Fruit fly (Drosophila melanogaster) whole organism, embryonic: ENCODE data around the gene Pgant35A.

Experiments used
- Abd-B ChIP-seq: fragments of 200-800 bp; sonication (Bioruptor generic); optimal IDR thresholded peaks from 2 replicates; lab custom pipeline; 2018; ENCODE audit warnings: missing biosample characterization, mild to moderate bottlenecking, missing genetic modification characterization, moderate library complexity
- Awh ChIP-seq: fragments of 200-800 bp; sonication (Bioruptor generic); IDR thresholded peaks from 2 replicates; pipeline ENCODE4, ENCODE4 v1.3.6; 2022; ENCODE audit warnings: missing biosample characterization, missing genetic modification characterization
- Bgb ChIP-seq: fragments of 200-800 bp; sonication (Bioruptor generic); IDR thresholded peaks from 2 replicates; pipeline ENCODE4 v1.3.6; 2022; ENCODE audit warnings: missing biosample characterization, missing genetic modification characterization; ENCODE audit not compliant: partially characterized antibody
- CG10267 ChIP-seq: fragments of 200-800 bp; sonication (Bioruptor generic); optimal IDR thresholded peaks from 2 replicates; lab custom pipeline; 2018; ENCODE audit warnings: missing biosample characterization, mild to moderate bottlenecking, missing genetic modification characterization, moderate library complexity
- CG10543 ChIP-seq: fragments of 200-800 bp; sonication (Bioruptor generic); optimal IDR thresholded peaks from 3 replicates; lab custom pipeline; 2017; ENCODE audit warnings: missing biosample characterization, mild to moderate bottlenecking, missing genetic modification characterization, moderate library complexity
- CG10979 ChIP-seq: fragments of 200-800 bp; sonication (Bioruptor generic); optimal IDR thresholded peaks from 2 replicates; lab custom pipeline; 2018; ENCODE audit warnings: missing biosample characterization, mild to moderate bottlenecking, missing genetic modification characterization, moderate library complexity
- CG11093 ChIP-seq: fragments of 200-800 bp; sonication (Bioruptor generic); IDR thresholded peaks from 3 replicates; pipeline ENCODE4 v1.3.6; 2022; ENCODE audit warnings: missing biosample characterization, missing genetic modification characterization
- CG12391 ChIP-seq: fragments of 200-800 bp; sonication (Bioruptor generic); optimal IDR thresholded peaks from 3 replicates; lab custom pipeline; 2018; ENCODE audit warnings: missing biosample characterization, mild to moderate bottlenecking, missing genetic modification characterization, moderate library complexity
- CG13424 ChIP-seq: fragments of 200-800 bp; sonication (Bioruptor generic); optimal IDR thresholded peaks from 2 replicates; lab custom pipeline; 2019; ENCODE audit warnings: missing biosample characterization, mild to moderate bottlenecking, missing genetic modification characterization, moderate library complexity
- CG13624 ChIP-seq: fragments of 200-800 bp; sonication (Bioruptor generic); optimal IDR thresholded peaks from 2 replicates; lab custom pipeline; 2016; ENCODE audit warnings: missing biosample characterization, missing genetic modification characterization
- CG14667 ChIP-seq: fragments of 200-800 bp; sonication (Bioruptor generic); IDR thresholded peaks from 2 replicates; pipeline ENCODE4 v1.3.6; 2022; ENCODE audit warnings: missing biosample characterization, missing genetic modification characterization
- CG15073 ChIP-seq: fragments of 200-800 bp; sonication (Bioruptor generic); optimal IDR thresholded peaks from 2 replicates; lab custom pipeline; 2016; ENCODE audit warnings: missing biosample characterization, missing genetic modification characterization
- CG15514 ChIP-seq: fragments of 200-800 bp; sonication (Bioruptor generic); optimal IDR thresholded peaks from 3 replicates; lab custom pipeline; 2017; ENCODE audit warnings: missing biosample characterization, missing genetic modification characterization, mild to moderate bottlenecking, moderate library complexity, missing genetic modification reagents
- CG15696 ChIP-seq: fragments of 200-800 bp; sonication (Bioruptor generic); optimal IDR thresholded peaks from 2 replicates; lab custom pipeline; 2019; ENCODE audit warnings: missing biosample characterization, mild to moderate bottlenecking, missing genetic modification characterization, moderate library complexity
- CG1602 ChIP-seq: fragments of 200-800 bp; sonication (Bioruptor generic); optimal IDR thresholded peaks from 3 replicates; lab custom pipeline; 2016; ENCODE audit warnings: missing biosample characterization, missing genetic modification characterization
- CG17186 ChIP-seq: fragments of 200-800 bp; sonication (Bioruptor generic); optimal IDR thresholded peaks from 3 replicates; lab custom pipeline; 2017; ENCODE audit warnings: missing biosample characterization, missing genetic modification reagents, missing genetic modification characterization
- CG1832 ChIP-seq: fragments of 200-800 bp; sonication (Bioruptor generic); optimal IDR thresholded peaks from 2 replicates; lab custom pipeline; 2017; ENCODE audit warnings: missing biosample characterization, mild to moderate bottlenecking, missing genetic modification characterization, inconsistent platforms
- CG2889 ChIP-seq: fragments of 200-800 bp; sonication (Bioruptor generic); IDR thresholded peaks from 3 replicates; pipeline ENCODE4 v1.3.6; 2022; ENCODE audit warnings: missing biosample characterization, missing genetic modification characterization
- CG30431 ChIP-seq: fragments of 200-800 bp; sonication (Bioruptor generic); optimal IDR thresholded peaks from 2 replicates; lab custom pipeline; 2017; ENCODE audit warnings: missing biosample characterization, missing genetic modification characterization
- CG31441 ChIP-seq: fragments of 200-800 bp; sonication (Bioruptor generic); IDR thresholded peaks from 2 replicates; pipeline ENCODE4 v1.3.6; 2022; ENCODE audit warnings: missing biosample characterization, missing genetic modification characterization
- CG3163 ChIP-seq: fragments of 200-800 bp; sonication (Bioruptor generic); optimal IDR thresholded peaks from 3 replicates; lab custom pipeline; 2016; ENCODE audit warnings: missing biosample characterization, missing genetic modification characterization
- CG42726 ChIP-seq: fragments of 200-800 bp; sonication (Bioruptor generic); IDR thresholded peaks from 2 replicates; pipeline ENCODE4 v1.3.6; 2022; ENCODE audit warnings: missing biosample characterization, missing genetic modification characterization; ENCODE audit not compliant: partially characterized antibody
- CG4820 ChIP-seq: fragments of 200-800 bp; sonication (Bioruptor generic); optimal IDR thresholded peaks from 3 replicates; lab custom pipeline; 2016; ENCODE audit warnings: missing biosample characterization, missing genetic modification characterization
- CG4854 ChIP-seq: fragments of 200-800 bp; sonication (Bioruptor generic); optimal IDR thresholded peaks from 2 replicates; lab custom pipeline; 2016; ENCODE audit warnings: missing biosample characterization, missing genetic modification characterization, inconsistent platforms
- CG7357 ChIP-seq: fragments of 200-800 bp; sonication (Bioruptor generic); IDR thresholded peaks from 3 replicates; pipeline ENCODE4 v1.3.6; 2022; ENCODE audit warnings: missing biosample characterization, missing genetic modification characterization
- CG9797 ChIP-seq: fragments of 200-800 bp; sonication (Bioruptor generic); optimal IDR thresholded peaks from 3 replicates; lab custom pipeline; 2018; ENCODE audit warnings: missing biosample characterization, mild to moderate bottlenecking, missing genetic modification characterization
- Doc3 ChIP-seq: fragments of 200-800 bp; sonication (Bioruptor generic); IDR thresholded peaks from 3 replicates; pipeline ENCODE4 v1.3.6; 2022; ENCODE audit warnings: missing biosample characterization, missing genetic modification characterization; ENCODE audit not compliant: partially characterized antibody
- HLH54F ChIP-seq: fragments of 200-800 bp; sonication (Bioruptor generic); optimal IDR thresholded peaks from 3 replicates; lab custom pipeline; 2016; ENCODE audit warnings: missing biosample characterization, missing genetic modification characterization
- PHDP ChIP-seq: fragments of 200-800 bp; sonication (Bioruptor generic); optimal IDR thresholded peaks from 3 replicates; lab custom pipeline; 2018; ENCODE audit warnings: missing biosample characterization, mild to moderate bottlenecking, missing genetic modification characterization, moderate library complexity
- Pdp1 ChIP-seq, 2 experiments: fragments of 200-800 bp; sonication (Bioruptor generic); optimal IDR thresholded peaks; 3 replicates each; lab custom pipeline; 2016; ENCODE audit warnings: missing biosample characterization in 2 of 2, missing genetic modification characterization in 2 of 2, mild to moderate bottlenecking in 1 of 2, moderate library complexity in 1 of 2
- Ravus ChIP-seq: fragments of 200-800 bp; sonication (Bioruptor generic); IDR thresholded peaks from 2 replicates; pipeline ENCODE4 v1.3.6; 2022; ENCODE audit warnings: missing biosample characterization, missing genetic modification characterization
- Sry-δ ChIP-seq: fragments of 200-800 bp; sonication (Bioruptor generic); optimal IDR thresholded peaks from 2 replicates; lab custom pipeline; 2016; ENCODE audit warnings: missing biosample characterization, missing genetic modification characterization
- Ssrp ChIP-seq: fragments of 200-800 bp; sonication (Bioruptor generic); optimal IDR thresholded peaks from 2 replicates; lab custom pipeline; 2018; ENCODE audit warnings: missing biosample characterization, mild to moderate bottlenecking, missing genetic modification characterization, moderate library complexity
- ara ChIP-seq: fragments of 200-800 bp; sonication (Bioruptor generic); IDR thresholded peaks from 2 replicates; pipeline ENCODE4 v1.3.6; 2022; ENCODE audit warnings: missing biosample characterization, missing genetic modification characterization
- crol ChIP-seq: fragments of 200-800 bp; sonication (Bioruptor generic); IDR thresholded peaks from 2 replicates; pipeline ENCODE4 v1.3.6; 2022; ENCODE audit warnings: missing biosample characterization, missing genetic modification characterization
- ems ChIP-seq: fragments of 200-800 bp; sonication (Bioruptor generic); optimal IDR thresholded peaks from 3 replicates; lab custom pipeline; 2016; ENCODE audit warnings: missing biosample characterization, missing genetic modification characterization
- gem ChIP-seq: fragments of 200-800 bp; sonication (Bioruptor generic); optimal IDR thresholded peaks from 2 replicates; lab custom pipeline; 2019; ENCODE audit warnings: missing biosample characterization, mild to moderate bottlenecking, missing genetic modification characterization, moderate library complexity
- h ChIP-seq: fragments of >200 bp; optimal IDR thresholded peaks from 2 replicates; lab custom pipeline; 2017
- hkb ChIP-seq, 2 experiments: fragments of 200-800 bp in 1 of 2; fragments of >200 bp in 1 of 2; sonication (Bioruptor generic) in 1 of 2; IDR thresholded peaks in 1 of 2; optimal IDR thresholded peaks in 1 of 2; 2 replicates each; pipeline versions ENCODE4 v1.3.6 to Lab custom; 2017 to 2022; ENCODE audit warnings: missing biosample characterization in 1 of 2, missing genetic modification characterization in 1 of 2
- lbe ChIP-seq: fragments of 200-800 bp; sonication (Bioruptor generic); optimal IDR thresholded peaks from 2 replicates; lab custom pipeline; 2016; ENCODE audit warnings: missing biosample characterization, mild to moderate bottlenecking, missing genetic modification characterization
- otp ChIP-seq: fragments of 200-800 bp; sonication (Bioruptor generic); IDR thresholded peaks from 3 replicates; pipeline ENCODE4, ENCODE4 v1.3.6; 2022; ENCODE audit warnings: missing biosample characterization, missing genetic modification characterization
- phol ChIP-seq: fragments of 200-800 bp; sonication (Bioruptor generic); optimal IDR thresholded peaks from 3 replicates; lab custom pipeline; 2018; ENCODE audit warnings: missing biosample characterization, mild to moderate bottlenecking, missing genetic modification characterization, moderate library complexity
- pzg ChIP-seq: fragments of 200-800 bp; sonication (Bioruptor generic); optimal IDR thresholded peaks from 3 replicates; lab custom pipeline; 2018; ENCODE audit warnings: missing biosample characterization, mild to moderate bottlenecking, missing genetic modification characterization, moderate library complexity
- sc ChIP-seq, 3 experiments: fragments of >200 bp in 2 of 3; fragments of 200-800 bp in 1 of 3; sonication (Bioruptor generic) in 1 of 3; optimal IDR thresholded peaks; 2 replicates in 2 of 3; 3 replicates in 1 of 3; lab custom pipeline; 2017; ENCODE audit warnings: mild to moderate bottlenecking in 1 of 3, missing biosample characterization in 1 of 3, missing genetic modification characterization in 1 of 3, missing genetic modification reagents in 1 of 3
- sim ChIP-seq: fragments of 200-800 bp; sonication (Bioruptor generic); IDR thresholded peaks from 2 replicates; pipeline ENCODE4 v1.3.6; 2022; ENCODE audit warnings: missing biosample characterization, missing genetic modification characterization
- tx ChIP-seq: fragments of 200-800 bp; sonication (Bioruptor generic); optimal IDR thresholded peaks from 2 replicates; lab custom pipeline; 2016; ENCODE audit warnings: missing biosample characterization, missing genetic modification characterization
- unpg ChIP-seq: fragments of 200-800 bp; sonication (Bioruptor generic); optimal IDR thresholded peaks from 3 replicates; lab custom pipeline; 2018; ENCODE audit warnings: missing biosample characterization, mild to moderate bottlenecking, missing genetic modification characterization, moderate library complexity
- wek ChIP-seq: fragments of 200-800 bp; sonication (Bioruptor generic); optimal IDR thresholded peaks from 3 replicates; lab custom pipeline; 2018; ENCODE audit warnings: missing biosample characterization, mild to moderate bottlenecking, missing genetic modification characterization, moderate library complexity
- wor ChIP-seq: fragments of 200-800 bp; sonication (Bioruptor generic); IDR thresholded peaks from 2 replicates; pipeline ENCODE4 v1.3.6; 2022; ENCODE audit warnings: missing biosample characterization, missing genetic modification characterization
- zf30C ChIP-seq: fragments of 200-800 bp; sonication (Bioruptor generic); optimal IDR thresholded peaks from 3 replicates; lab custom pipeline; 2018; ENCODE audit warnings: missing biosample characterization, mild to moderate bottlenecking, missing genetic modification characterization

Pgant35A gene

dm6 chr2L:14386522-14386921 lies 27.5 kb downstream of the Pgant35A start (continued):
- TF ChIP-seq gem (tag; lab: Kevin White, UChicago) (peak; percentile 39), CG10543 (GFP tag; lab: Kevin White, UChicago) (no peak), CG30431 (peak; percentile 3), ems (GFP tag; lab: Kevin White, UChicago) (no peak), CG4854 (GFP tag; lab: Kevin White, UChicago) (no peak), CG31441 (GFP tag; lab: Robert Waterston, UW) (peak; percentile 33; the same call in 1 of the 2 replicates), pzg (GFP tag; lab: Kevin White, UChicago) (no peak), Ssrp (tag; lab: Kevin White, UChicago) (peak; percentile 2), CG9797 (GFP tag; lab: Kevin White, UChicago) (no peak), CG3163 (GFP tag; lab: Kevin White, UChicago) (no peak), Abd-B (GFP tag; lab: Kevin White, UChicago) (no peak), CG1832 (GFP tag; lab: Kevin White, UChicago) (no peak), Doc3 (GFP tag; lab: Robert Waterston, UW) (no peak), Pdp1 (GFP tag; optimal IDR thresholded peaks at IDR 0.05; lab: Kevin White, UChicago) (peak in 1 of 2 experiments; percentile 14), CG17186 (no peak), CG13624 (GFP tag; lab: Kevin White, UChicago) (no peak), ara (GFP tag; lab: Robert Waterston, UW) (peak; percentile 37; the same call in 1 of the 2 replicates), HLH54F (no peak), Ravus (GFP tag; lab: Robert Waterston, UW) (no peak), lbe (GFP tag; lab: Kevin White, UChicago) (peak; percentile 93), crol (GFP tag; lab: Robert Waterston, UW) (no peak), zf30C (GFP tag; lab: Kevin White, UChicago) (no peak), CG4820 (GFP tag; lab: Kevin White, UChicago) (peak; percentile 35), sc (optimal IDR thresholded peaks at IDR 0.05; lab: Kevin White, UChicago) (no peak), sc (GFP tag; optimal IDR thresholded peaks at IDR 0.05; lab: Kevin White, UChicago) (no peak), phol (peak; percentile 33), sim (GFP tag; lab: Robert Waterston, UW) (peak; percentile 42; the same call in 1 of the 2 replicates), wek (GFP tag; lab: Kevin White, UChicago) (no peak), CG42726 (GFP tag; lab: Robert Waterston, UW) (no peak), PHDP (tag; lab: Kevin White, UChicago) (no peak), CG14667 (no peak), CG11093 (GFP tag; lab: Robert Waterston, UW) (no peak), unpg (GFP tag; lab: Kevin White, UChicago) (peak; percentile 30), CG2889 (GFP tag; lab: Robert Waterston, UW) (no peak), hkb (optimal IDR thresholded peaks at IDR 0.05; lab: Kevin White, UChicago) (no peak), hkb (GFP tag; IDR thresholded peaks at IDR 0.05; lab: Robert Waterston, UW) (0 out of 2 replicates have a peak, but pooled peaks have one; percentile 11), otp (GFP tag; lab: Robert Waterston, UW) (no peak), wor (GFP tag; lab: Robert Waterston, UW) (no peak), CG12391 (tag; lab: Kevin White, UChicago) (peak; percentile 7), CG1602 (GFP tag; lab: Kevin White, UChicago) (peak; percentile 5), tx (GFP tag; lab: Kevin White, UChicago) (no peak), CG10979 (tag; lab: Kevin White, UChicago) (peak; percentile 43), CG15696 (tag; lab: Kevin White, UChicago) (peak; percentile 60), Sry-δ (GFP tag; lab: Kevin White, UChicago) (no peak), CG15514 (no peak), CG13424 (tag; lab: Kevin White, UChicago) (no peak), CG7357 (no peak), CG15073 (no peak), Awh (GFP tag; lab: Robert Waterston, UW) (peak; percentile 30; the same call in 1 of the 2 replicates), Bgb (GFP tag; lab: Robert Waterston, UW) (no peak), h (lab: Kevin White, UChicago) (no peak), CG10267 (tag; lab: Kevin White, UChicago) (no peak)
